Worm (Caenorhabditis elegans): Measurements from ENCODE around the gene F25D1.8.

DNA sequence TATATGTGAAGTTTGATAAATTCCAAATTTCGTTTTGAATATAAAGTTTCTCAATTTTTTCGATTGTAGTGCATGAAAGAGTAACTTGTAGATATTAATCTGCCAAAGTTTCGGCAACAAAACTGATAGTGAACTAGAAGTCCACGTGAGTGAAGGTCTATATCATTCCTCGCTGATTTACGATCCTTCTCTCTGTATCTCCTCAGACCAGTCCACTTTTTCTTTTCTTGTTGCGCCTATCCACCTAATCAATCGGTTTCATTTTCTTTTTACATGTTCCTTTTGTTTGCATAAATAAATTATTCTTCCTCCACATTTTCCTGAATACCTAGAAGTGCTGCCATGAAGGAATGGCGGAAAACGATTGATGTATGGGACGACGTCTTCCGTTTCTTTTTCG is 24.9 kb downstream of the F25D1.8 start:
- TF ChIP-seq sdc-2 (tag; optimal IDR thresholded peaks at IDR 0.05) (no peak), fkh-10 (GFP tag; optimal IDR thresholded peaks at IDR 0.05) (no peak), npax-4 (tag; optimal IDR thresholded peaks at IDR 0.05) (no peak), unc-42 (tag; optimal IDR thresholded peaks at IDR 0.05) (no peak), nhr-11 (tag; optimal IDR thresholded peaks at IDR 0.05) (no peak), ceh-2 (tag; optimal IDR thresholded peaks at IDR 0.05) (no peak), ets-4 (tag; optimal IDR thresholded peaks at IDR 0.05) (no peak), ama-1 (optimal IDR thresholded peaks at IDR 0.05) (no peak), hlh-30 (tag; optimal IDR thresholded peaks at IDR 0.05; ENCODE audit: insufficient read depth) (no peak), K09A11.1 (tag; optimal IDR thresholded peaks at IDR 0.05; ENCODE audit: insufficient read depth) (no peak)

Data from whole organism, late embryonic.